Worm (Caenorhabditis elegans) whole organism, L4 larva: ENCODE results near the gene ZK285.2.

Source experiments
- D1046.2 ChIP-seq: fragments of 200-800 bp; sonication (Bioruptor generic); IDR thresholded peaks from 2 replicates; pipeline ENCODE4 v1.3.6; 2022; ENCODE audit warnings: missing genetic modification characterization, missing compliant biosample characterization
- F26F4.8 ChIP-seq: fragments of 200-800 bp; sonication (Bioruptor generic); conservative IDR thresholded peaks from 2 replicates; pipeline ENCODE4 v1.3.6; 2022; ENCODE audit warnings: missing genetic modification characterization, missing compliant biosample characterization
- F44E2.7 ChIP-seq: fragments of 200-800 bp; sonication (Bioruptor generic); IDR thresholded peaks from 2 replicates; pipeline ENCODE4 v2.1.2; 2022; ENCODE audit warnings: missing genetic modification characterization, missing compliant biosample characterization
- R02D3.7 ChIP-seq: fragments of 150-350 bp; sonication (generic microtip); optimal IDR thresholded peaks from 3 replicates; lab custom pipeline; 2014; ENCODE audit warnings: missing biosample characterization, missing genetic modification characterization
- T20F7.1 ChIP-seq: fragments of 200-800 bp; sonication (Bioruptor generic); optimal IDR thresholded peaks from 2 replicates; lab custom pipeline; 2018; ENCODE audit warnings: mild to moderate bottlenecking, missing genetic modification characterization, missing compliant biosample characterization
- Y105C5A.15 ChIP-seq: fragments of 200-800 bp; sonication (Bioruptor generic); IDR thresholded peaks from 2 replicates; pipeline ENCODE4 v1.3.6; 2022; ENCODE audit warnings: missing genetic modification characterization, missing compliant biosample characterization
- ZK546.5 ChIP-seq, 2 experiments: sonication (generic microtip); optimal IDR thresholded peaks; 2 replicates each; lab custom pipeline; 2017; ENCODE audit warnings: missing biosample characterization in 2 of 2, missing genetic modification characterization in 2 of 2
- aha-1 ChIP-seq: fragments of 150-350 bp; peaks from one replicate; lab custom pipeline; 2014; ENCODE audit warnings: missing biosample characterization, missing genetic modification characterization
- attf-4 ChIP-seq: sonication (generic microtip); optimal IDR thresholded peaks from 3 replicates; lab custom pipeline; 2017; ENCODE audit warnings: missing biosample characterization, missing genetic modification characterization
- ceh-44 ChIP-seq: fragments of 200-800 bp; sonication (Bioruptor generic); IDR thresholded peaks from 2 replicates; pipeline ENCODE4 v1.3.6; 2022; ENCODE audit warnings: missing genetic modification reagents, missing genetic modification characterization, missing compliant biosample characterization
- ceh-82 ChIP-seq: sonication (generic microtip); optimal IDR thresholded peaks from 2 replicates; lab custom pipeline; 2017; ENCODE audit warnings: missing biosample characterization, missing genetic modification characterization
- ces-1 ChIP-seq: fragments of 150-350 bp; sonication (generic microtip); optimal IDR thresholded peaks from 4 replicates; lab custom pipeline; 2014; ENCODE audit warnings: missing biosample characterization, missing genetic modification reagents, missing genetic modification characterization
- ctbp-1 ChIP-seq: fragments of 200-800 bp; sonication (Bioruptor generic); IDR thresholded peaks from 2 replicates; pipeline ENCODE4 v1.3.6; 2022; ENCODE audit warnings: missing genetic modification reagents, missing genetic modification characterization, missing compliant biosample characterization
- daf-16 ChIP-seq, 3 experiments: sonication (generic microtip); optimal IDR thresholded peaks; 2 replicates each; lab custom pipeline; 2016 to 2017; ENCODE audit warnings: missing genetic modification characterization in 3 of 3, missing genetic modification reagents in 3 of 3, mild to moderate bottlenecking in 2 of 3, missing compliant biosample characterization in 2 of 3, missing biosample characterization in 1 of 3, moderate library complexity in 1 of 3
- dmd-6 ChIP-seq: fragments of 200-800 bp; sonication (Bioruptor generic); IDR thresholded peaks from 2 replicates; pipeline ENCODE4 v1.3.6; 2022; ENCODE audit warnings: missing genetic modification reagents, missing genetic modification characterization, missing compliant biosample characterization
- duxl-1 ChIP-seq: sonication (generic microtip); optimal IDR thresholded peaks from 2 replicates; lab custom pipeline; 2016; ENCODE audit warnings: mild to moderate bottlenecking, missing genetic modification characterization, moderate library complexity, missing compliant biosample characterization; ENCODE audit not compliant: poor library complexity
- dve-1 ChIP-seq: sonication (generic microtip); optimal IDR thresholded peaks from 2 replicates; lab custom pipeline; 2017; ENCODE audit warnings: antibody characterized with exemption, mild to moderate bottlenecking, missing genetic modification characterization, missing compliant biosample characterization; ENCODE audit not compliant: insufficient read depth
- egl-27 ChIP-seq: sonication (generic microtip); optimal IDR thresholded peaks from 3 replicates; lab custom pipeline; 2017; ENCODE audit warnings: missing biosample characterization, missing genetic modification reagents, missing genetic modification characterization
- egl-43 ChIP-seq: fragments of 200-800 bp; sonication (Bioruptor generic); IDR thresholded peaks from 2 replicates; pipeline ENCODE4 v1.3.6; 2022; ENCODE audit warnings: missing genetic modification reagents, missing genetic modification characterization, missing compliant biosample characterization
- hlh-11 ChIP-seq: fragments of 200-800 bp; sonication (Bioruptor generic); optimal IDR thresholded peaks from 2 replicates; lab custom pipeline; 2018; ENCODE audit warnings: mild to moderate bottlenecking, missing genetic modification characterization, missing compliant biosample characterization
- lim-7 ChIP-seq: fragments of 200-800 bp; sonication (Bioruptor generic); IDR thresholded peaks from 2 replicates; pipeline ENCODE4 v1.3.6; 2022; ENCODE audit warnings: missing genetic modification characterization, missing compliant biosample characterization
- lin-1 ChIP-seq: fragments of 200-800 bp; sonication (Bioruptor generic); IDR thresholded peaks from 2 replicates; pipeline ENCODE4 v1.3.6; 2022; ENCODE audit warnings: missing genetic modification reagents, missing genetic modification characterization, missing compliant biosample characterization
- lin-13 ChIP-seq: fragments of 150-350 bp; optimal IDR thresholded peaks from 2 replicates; lab custom pipeline; 2014; ENCODE audit warnings: missing biosample characterization, missing genetic modification reagents, missing genetic modification characterization
- lin-15B ChIP-seq: fragments of 150-350 bp; sonication (generic microtip); optimal IDR thresholded peaks from 3 replicates; lab custom pipeline; 2014; ENCODE audit warnings: missing biosample characterization, missing genetic modification characterization
- lin-38 ChIP-seq: fragments of 200-800 bp; sonication (Bioruptor generic); IDR thresholded peaks from 2 replicates; pipeline ENCODE4 v1.3.6; 2022; ENCODE audit warnings: missing genetic modification reagents, missing genetic modification characterization, missing compliant biosample characterization
- lsy-2 ChIP-seq, 2 experiments: fragments of 150-350 bp in 1 of 2; sonication (generic microtip) in 1 of 2; optimal IDR thresholded peaks; 2 replicates each; lab custom pipeline; 2014 to 2017; ENCODE audit warnings: missing biosample characterization in 2 of 2, missing genetic modification characterization in 2 of 2
- madf-5 ChIP-seq, 2 experiments: fragments of 200-800 bp; sonication (Bioruptor generic); IDR thresholded peaks; 2 replicates each; pipeline ENCODE4 v1.3.6; 2022; ENCODE audit warnings: missing compliant biosample characterization in 2 of 2, missing genetic modification characterization in 2 of 2
- mdl-1 ChIP-seq, 2 experiments: fragments of 150-350 bp in 1 of 2; sonication (generic microtip) in 1 of 2; optimal IDR thresholded peaks; 2 replicates each; lab custom pipeline; 2014 to 2017; ENCODE audit warnings: missing biosample characterization in 2 of 2, missing genetic modification characterization in 2 of 2
- mep-1 ChIP-seq: fragments of 150-350 bp; sonication (generic microtip); optimal IDR thresholded peaks from 3 replicates; lab custom pipeline; 2014; ENCODE audit warnings: missing biosample characterization, missing genetic modification characterization
- nhr-10 ChIP-seq: fragments of 150-350 bp; optimal IDR thresholded peaks from 2 replicates; lab custom pipeline; 2014; ENCODE audit warnings: missing biosample characterization, missing genetic modification characterization
- nhr-11 ChIP-seq: fragments of 150-350 bp; optimal IDR thresholded peaks from 2 replicates; lab custom pipeline; 2014; ENCODE audit warnings: missing biosample characterization, missing genetic modification characterization
- nhr-237 ChIP-seq: sonication (generic microtip); optimal IDR thresholded peaks from 2 replicates; lab custom pipeline; 2017; ENCODE audit warnings: missing biosample characterization, missing genetic modification characterization
- nhr-48 ChIP-seq: sonication (generic microtip); optimal IDR thresholded peaks from 2 replicates; lab custom pipeline; 2016; ENCODE audit warnings: mild to moderate bottlenecking, missing genetic modification characterization, missing compliant biosample characterization
- nhr-6 ChIP-seq: fragments of 150-350 bp; optimal IDR thresholded peaks from 2 replicates; lab custom pipeline; 2014; ENCODE audit warnings: missing biosample characterization, missing genetic modification characterization
- nhr-77 ChIP-seq: fragments of 150-350 bp; optimal IDR thresholded peaks from 2 replicates; lab custom pipeline; 2014; ENCODE audit warnings: missing biosample characterization, missing genetic modification characterization
- pha-4 ChIP-seq, 2 experiments: fragments of 150-350 bp in 1 of 2; fragments of 200-800 bp in 1 of 2; sonication (Bioruptor generic) in 1 of 2; IDR thresholded peaks in 1 of 2; optimal IDR thresholded peaks in 1 of 2; 2 replicates each; pipeline versions ENCODE4 v1.3.6 to Lab custom; 2014 to 2022; ENCODE audit warnings: missing genetic modification characterization in 2 of 2, missing genetic modification reagents in 2 of 2, missing biosample characterization in 1 of 2, missing compliant biosample characterization in 1 of 2
- php-3 ChIP-seq: fragments of 200-800 bp; sonication (Bioruptor generic); IDR thresholded peaks from 2 replicates; pipeline ENCODE4 v1.3.6; 2022; ENCODE audit warnings: missing genetic modification reagents, missing genetic modification characterization, missing compliant biosample characterization
- pqm-1 ChIP-seq: sonication (generic microtip); optimal IDR thresholded peaks from 2 replicates; lab custom pipeline; 2017; ENCODE audit warnings: missing biosample characterization, missing genetic modification characterization
- skn-1 ChIP-seq: fragments of 150-350 bp; optimal IDR thresholded peaks from 2 replicates; lab custom pipeline; 2014; ENCODE audit warnings: missing biosample characterization, missing genetic modification characterization
- snpc-1.2 ChIP-seq: fragments of 200-800 bp; sonication (Bioruptor generic); IDR thresholded peaks from 2 replicates; pipeline ENCODE4 v1.3.6; 2022; ENCODE audit warnings: missing genetic modification reagents, missing genetic modification characterization, missing compliant biosample characterization
- tra-1 ChIP-seq: fragments of 200-800 bp; sonication (Bioruptor generic); IDR thresholded peaks from 2 replicates; pipeline ENCODE4 v1.3.6; 2022; ENCODE audit warnings: missing genetic modification reagents, missing genetic modification characterization, missing compliant biosample characterization
- unc-130 ChIP-seq: sonication (generic microtip); optimal IDR thresholded peaks from 2 replicates; lab custom pipeline; 2016; ENCODE audit warnings: missing genetic modification reagents, missing genetic modification characterization, missing compliant biosample characterization
- unc-62 ChIP-seq, 3 experiments: fragments of 150-350 bp in 1 of 3; sonication (generic microtip); optimal IDR thresholded peaks in 2 of 3; peaks in 1 of 3; 1 replicate in 1 of 3; 2 replicates in 2 of 3; lab custom pipeline; 2014 to 2017; ENCODE audit warnings: missing biosample characterization in 3 of 3, missing genetic modification characterization in 3 of 3, missing genetic modification reagents in 3 of 3, missing genotype in 1 of 3
- vab-7 ChIP-seq: fragments of 200-800 bp; sonication (Bioruptor generic); IDR thresholded peaks from 2 replicates; pipeline ENCODE4 v1.3.6; 2022; ENCODE audit warnings: missing genetic modification reagents, missing genetic modification characterization, missing compliant biosample characterization
- zag-1 ChIP-seq: fragments of 150-350 bp; optimal IDR thresholded peaks from 2 replicates; lab custom pipeline; 2014; ENCODE audit warnings: missing biosample characterization, missing genetic modification characterization
- zfp-3 ChIP-seq: fragments of 200-800 bp; sonication (Bioruptor generic); conservative IDR thresholded peaks from 2 replicates; pipeline ENCODE4 v1.3.6; 2022; ENCODE audit warnings: missing genetic modification reagents, missing genetic modification characterization, missing compliant biosample characterization
- zip-2 ChIP-seq: fragments of 150-350 bp; optimal IDR thresholded peaks from 2 replicates; lab custom pipeline; 2014; ENCODE audit warnings: missing biosample characterization, missing genetic modification characterization
- ztf-11 ChIP-seq: fragments of 150-350 bp; optimal IDR thresholded peaks from 2 replicates; lab custom pipeline; 2014; ENCODE audit warnings: missing biosample characterization, missing genetic modification characterization

ZK285.2 gene

ce11 chrV:16043686-16044085, 3.0 kb upstream of the ZK285.2 start (continued):
- TF ChIP-seq skn-1 (tag; lab: Kevin White, UChicago) (no peak), mdl-1 (tag; optimal IDR thresholded peaks at IDR 0.05; lab: Kevin White, UChicago) (no peak), php-3 (GFP tag; lab: Robert Waterston, UW) (peak; percentile 68), unc-62 (GFP tag; optimal IDR thresholded peaks at IDR 0.05 in 1 of 2; lab: Kevin White, UChicago) (no peak), unc-62 (tag; optimal IDR thresholded peaks at IDR 0.05; lab: Kevin White, UChicago) (no peak), zip-2 (tag; lab: Kevin White, UChicago) (no peak), hlh-11 (peak; percentile 51), dmd-6 (peak; percentile 76), nhr-48 (tag; lab: Kevin White, UChicago) (no peak)
- TF ChIP-seq, all 104 proteins: peak for 10

- TF ChIP-seq attf-4 (tag; lab: Kevin White, UChicago), result no peak
- TF ChIP-seq madf-5 (GFP tag; IDR thresholded peaks at IDR 0.05; lab: Robert Waterston, UW), result no peak
- TF ChIP-seq egl-27 (tag; lab: Kevin White, UChicago), result no peak
- TF ChIP-seq lin-1 (GFP tag; lab: Robert Waterston, UW), result peak; percentile 83
- peak; percentile 46 for TF ChIP-seq nhr-10 (tag; lab: Kevin White, UChicago)
- TF ChIP-seq D1046.2 (GFP tag; lab: Robert Waterston, UW), result no peak
- peak in 1 of 2 experiments; percentile 91 for TF ChIP-seq daf-16 (GFP tag; optimal IDR thresholded peaks at IDR 0.05; lab: Kevin White, UChicago)
- TF ChIP-seq daf-16 (tag; optimal IDR thresholded peaks at IDR 0.05; lab: Kevin White, UChicago), result peak; percentile 100
- TF ChIP-seq nhr-48 (tag; lab: Kevin White, UChicago), result peak; percentile 91
- TF ChIP-seq ces-1 (GFP tag; lab: Kevin White, UChicago), result no peak
- no peak for TF ChIP-seq ceh-44 (GFP tag; lab: Robert Waterston, UW)
- TF ChIP-seq unc-62 (GFP tag; optimal IDR thresholded peaks at IDR 0.05 in 1 of 2; lab: Kevin White, UChicago), result no peak
- TF ChIP-seq unc-62 (tag; optimal IDR thresholded peaks at IDR 0.05; lab: Kevin White, UChicago), result no peak
- TF ChIP-seq F44E2.7 (GFP tag; lab: Robert Waterston, UW), result no peak
- TF ChIP-seq snpc-1.2 (GFP tag; lab: Robert Waterston, UW), result no peak
- no peak for TF ChIP-seq lim-7
- TF ChIP-seq hlh-11, result peak; percentile 91
- TF ChIP-seq ZK546.5 (tag; optimal IDR thresholded peaks at IDR 0.05; lab: Kevin White, UChicago), result no peak
- TF ChIP-seq F26F4.8 (GFP tag; lab: Robert Waterston, UW), result no peak
- peak; percentile 38 for TF ChIP-seq T20F7.1
- no peak for TF ChIP-seq lin-38 (GFP tag; lab: Robert Waterston, UW)
- peak; percentile 95 for TF ChIP-seq dmd-6
- no peak for TF ChIP-seq lin-15B
- peak; percentile 20 for TF ChIP-seq nhr-6 (tag; lab: Kevin White, UChicago)
- peak; percentile 97 for TF ChIP-seq dve-1 (tag; lab: Kevin White, UChicago)
- no peak for TF ChIP-seq unc-130
- no peak for TF ChIP-seq nhr-237 (tag; lab: Kevin White, UChicago)
- TF ChIP-seq nhr-77 (tag; lab: Kevin White, UChicago), result peak; percentile 58
- no peak for TF ChIP-seq pha-4 (GFP tag; IDR thresholded peaks at IDR 0.05; lab: Robert Waterston, UW)
- TF ChIP-seq pha-4 (tag; optimal IDR thresholded peaks at IDR 0.05; lab: Kevin White, UChicago), result no peak
- TF ChIP-seq vab-7 (GFP tag; lab: Robert Waterston, UW), result no peak
- no peak for TF ChIP-seq duxl-1 (tag; lab: Kevin White, UChicago)
- no peak for TF ChIP-seq ceh-82 (tag; lab: Kevin White, UChicago)
- peak; percentile 69 for TF ChIP-seq tra-1 (GFP tag; lab: Robert Waterston, UW)
- TF ChIP-seq ztf-11 (tag; lab: Kevin White, UChicago), result no peak
- no peak for TF ChIP-seq lsy-2 (tag; optimal IDR thresholded peaks at IDR 0.05; lab: Kevin White, UChicago)
- no peak for TF ChIP-seq nhr-11 (tag; lab: Kevin White, UChicago)
- no peak for TF ChIP-seq zag-1 (tag; lab: Kevin White, UChicago)
- TF ChIP-seq ctbp-1 (GFP tag; lab: Robert Waterston, UW), result no peak
- no peak for TF ChIP-seq aha-1 (tag; lab: Kevin White, UChicago)
- no peak for TF ChIP-seq R02D3.7 (tag; lab: Kevin White, UChicago)
- TF ChIP-seq lin-13, result no peak
- no peak for TF ChIP-seq zfp-3 (GFP tag; lab: Robert Waterston, UW)
- TF ChIP-seq Y105C5A.15, result no peak
- no peak for TF ChIP-seq mep-1 (tag; lab: Kevin White, UChicago)
- TF ChIP-seq egl-43 (GFP tag; lab: Robert Waterston, UW), result no peak
- TF ChIP-seq pqm-1, result peak; percentile 67
These were observed 836 bp upstream of the ZK285.2 start, which contains the start of gene T10C6.15 for ce11 chrV:16045837-16046236. Gene T10C6.15 (minus strand): TSS chrV:16045940.
